Fruit fly (Drosophila melanogaster) whole organism, embryonic: Measurements from ENCODE around the gene CG33325.
A peak's percentile ranks its signal among the peaks of the same experiment; 100 is the strongest.

Source experiments
- ATbp ChIP-seq: fragments of 200-800 bp; sonication (Bioruptor generic); optimal IDR thresholded peaks from 2 replicates; lab custom pipeline; 2017; ENCODE audit warnings: missing biosample characterization, mild to moderate bottlenecking, missing genetic modification characterization, missing genetic modification reagents
- Abd-B ChIP-seq: fragments of 200-800 bp; sonication (Bioruptor generic); optimal IDR thresholded peaks from 2 replicates; lab custom pipeline; 2018; ENCODE audit warnings: missing biosample characterization, mild to moderate bottlenecking, missing genetic modification characterization, moderate library complexity
- Asciz ChIP-seq: fragments of 200-800 bp; sonication (Bioruptor generic); optimal IDR thresholded peaks from 2 replicates; lab custom pipeline; 2017; ENCODE audit warnings: missing biosample characterization, mild to moderate bottlenecking, missing genetic modification characterization, missing genetic modification reagents
- B-H1 ChIP-seq: fragments of 200-800 bp; sonication (Bioruptor generic); IDR thresholded peaks from 3 replicates; pipeline ENCODE4 v1.3.6; 2022; ENCODE audit warnings: missing biosample characterization, missing genetic modification characterization
- Bdp1 ChIP-seq: fragments of 200-800 bp; sonication (Bioruptor generic); optimal IDR thresholded peaks from 3 replicates; lab custom pipeline; 2016; ENCODE audit warnings: missing biosample characterization, missing genetic modification characterization
- CG10959 ChIP-seq: fragments of 200-800 bp; sonication (Bioruptor generic); IDR thresholded peaks from 2 replicates; pipeline ENCODE4 v1.3.6; 2022; ENCODE audit warnings: missing biosample characterization, missing genetic modification characterization
- CG13894 ChIP-seq: fragments of 200-800 bp; sonication (Bioruptor generic); optimal IDR thresholded peaks from 3 replicates; lab custom pipeline; 2018; ENCODE audit warnings: missing biosample characterization, mild to moderate bottlenecking, missing genetic modification characterization, moderate library complexity
- CG14860 ChIP-seq: fragments of 200-800 bp; sonication (Bioruptor generic); IDR thresholded peaks from 3 replicates; pipeline ENCODE4 v1.3.6; 2022; ENCODE audit warnings: missing biosample characterization, missing genetic modification characterization; ENCODE audit not compliant: partially characterized antibody
- CG15269 ChIP-seq: fragments of 200-800 bp; sonication (Bioruptor generic); optimal IDR thresholded peaks from 2 replicates; lab custom pipeline; 2018; ENCODE audit warnings: missing biosample characterization, mild to moderate bottlenecking, missing genetic modification characterization, moderate library complexity
- CG1832 ChIP-seq: fragments of 200-800 bp; sonication (Bioruptor generic); optimal IDR thresholded peaks from 2 replicates; lab custom pipeline; 2017; ENCODE audit warnings: missing biosample characterization, mild to moderate bottlenecking, missing genetic modification characterization, inconsistent platforms
- CG2199 ChIP-seq: fragments of 200-800 bp; sonication (Bioruptor generic); IDR thresholded peaks from 3 replicates; pipeline ENCODE4 v1.3.6; 2022; ENCODE audit warnings: missing biosample characterization, missing genetic modification characterization
- CG3065 ChIP-seq: fragments of 200-800 bp; sonication (Bioruptor generic); optimal IDR thresholded peaks from 2 replicates; lab custom pipeline; 2016; ENCODE audit warnings: missing biosample characterization, missing genetic modification characterization
- CG31388 ChIP-seq: fragments of 200-800 bp; sonication (Bioruptor generic); optimal IDR thresholded peaks from 2 replicates; lab custom pipeline; 2016; ENCODE audit warnings: missing biosample characterization, missing genetic modification characterization
- CG4328 ChIP-seq: fragments of 200-800 bp; sonication (Bioruptor generic); optimal IDR thresholded peaks from 3 replicates; lab custom pipeline; 2017; ENCODE audit warnings: missing biosample characterization, missing genetic modification reagents, missing genetic modification characterization
- CG4404 ChIP-seq: fragments of 200-800 bp; sonication (Bioruptor generic); IDR thresholded peaks from 2 replicates; pipeline ENCODE4 v1.3.6; 2022; ENCODE audit warnings: missing biosample characterization, missing genetic modification characterization
- CG4424 ChIP-seq: fragments of 200-800 bp; sonication (Bioruptor generic); optimal IDR thresholded peaks from 3 replicates; lab custom pipeline; 2016; ENCODE audit warnings: missing biosample characterization, missing genetic modification characterization
- CG5953 ChIP-seq: fragments of 200-800 bp; sonication (Bioruptor generic); IDR thresholded peaks from 2 replicates; pipeline ENCODE4 v1.3.6; 2022; ENCODE audit warnings: missing biosample characterization, missing genetic modification characterization
- CG6272 ChIP-seq: fragments of 200-800 bp; sonication (Bioruptor generic); IDR thresholded peaks from 2 replicates; pipeline ENCODE4 v1.3.6; 2022; ENCODE audit warnings: missing biosample characterization, missing genetic modification characterization
- CG6654 ChIP-seq: fragments of 200-800 bp; sonication (Bioruptor generic); optimal IDR thresholded peaks from 2 replicates; lab custom pipeline; 2017; ENCODE audit warnings: missing biosample characterization, mild to moderate bottlenecking, missing genetic modification characterization
- CG8944 ChIP-seq: fragments of 200-800 bp; sonication (Bioruptor generic); optimal IDR thresholded peaks from 3 replicates; lab custom pipeline; 2016; ENCODE audit warnings: missing biosample characterization, missing genetic modification characterization
- CG9215 ChIP-seq: fragments of 200-800 bp; sonication (Bioruptor generic); IDR thresholded peaks from 2 replicates; pipeline ENCODE4 v1.3.6; 2022; ENCODE audit warnings: missing biosample characterization, missing genetic modification characterization
- CG9876 ChIP-seq: fragments of 200-800 bp; sonication (Bioruptor generic); optimal IDR thresholded peaks from 2 replicates; lab custom pipeline; 2016; ENCODE audit warnings: missing biosample characterization, missing genetic modification characterization
- CoRest ChIP-seq: fragments of 200-800 bp; sonication (Bioruptor generic); optimal IDR thresholded peaks from 3 replicates; lab custom pipeline; 2018; ENCODE audit warnings: missing biosample characterization, mild to moderate bottlenecking, missing genetic modification characterization, moderate library complexity
- Drgx ChIP-seq: fragments of 200-800 bp; sonication (Bioruptor generic); IDR thresholded peaks from 2 replicates; pipeline ENCODE4 v1.3.6; 2022; ENCODE audit warnings: missing biosample characterization, missing genetic modification characterization
- Eip74EF ChIP-seq, 2 experiments: fragments of 200-800 bp in 1 of 2; fragments of >200 bp in 1 of 2; sonication (Bioruptor generic) in 1 of 2; optimal IDR thresholded peaks; 2 replicates each; lab custom pipeline; 2017 to 2019; ENCODE audit warnings: missing biosample characterization in 2 of 2, missing genetic modification characterization in 2 of 2, mild to moderate bottlenecking in 1 of 2, moderate library complexity in 1 of 2
- Fer1 ChIP-seq: fragments of 200-800 bp; sonication (Bioruptor generic); optimal IDR thresholded peaks from 2 replicates; lab custom pipeline; 2017; ENCODE audit warnings: missing biosample characterization, mild to moderate bottlenecking, missing genetic modification characterization
- HLH54F ChIP-seq: fragments of 200-800 bp; sonication (Bioruptor generic); optimal IDR thresholded peaks from 3 replicates; lab custom pipeline; 2016; ENCODE audit warnings: missing biosample characterization, missing genetic modification characterization
- Hand ChIP-seq: fragments of 200-800 bp; sonication (Bioruptor generic); optimal IDR thresholded peaks from 2 replicates; lab custom pipeline; 2017; ENCODE audit warnings: mild to moderate bottlenecking, missing biosample characterization, missing genetic modification reagents, missing genetic modification characterization
- Lim3 ChIP-seq: fragments of 200-800 bp; sonication (Bioruptor generic); IDR thresholded peaks from 2 replicates; pipeline ENCODE4 v1.3.6; 2022; ENCODE audit warnings: missing biosample characterization, missing genetic modification characterization
- Neu2 ChIP-seq: fragments of 200-800 bp; sonication (Bioruptor generic); optimal IDR thresholded peaks from 3 replicates; lab custom pipeline; 2016; ENCODE audit warnings: missing biosample characterization, missing genetic modification characterization, borderline replicate concordance
- Nf-YA ChIP-seq: fragments of 200-800 bp; sonication (Bioruptor generic); IDR thresholded peaks from 2 replicates; pipeline ENCODE4 v1.3.6; 2022; ENCODE audit warnings: missing biosample characterization, missing genetic modification characterization
- Oaz ChIP-seq: fragments of 200-800 bp; sonication (Bioruptor generic); IDR thresholded peaks from 2 replicates; pipeline ENCODE4 v1.3.6; 2022; ENCODE audit warnings: missing biosample characterization, missing genetic modification characterization
- Poxn ChIP-seq: fragments of 200-800 bp; sonication (Bioruptor generic); IDR thresholded peaks from 2 replicates; pipeline ENCODE4 v1.3.6; 2022; ENCODE audit warnings: missing biosample characterization, missing genetic modification characterization
- Rx ChIP-seq: fragments of 200-800 bp; sonication (Bioruptor generic); IDR thresholded peaks from 2 replicates; pipeline ENCODE4 v1.3.6; 2022; ENCODE audit warnings: missing biosample characterization, missing genetic modification characterization
- Sin3A ChIP-seq: fragments of >200 bp; optimal IDR thresholded peaks from 2 replicates; lab custom pipeline; 2018
- ac ChIP-seq: fragments of 200-800 bp; sonication (Bioruptor generic); optimal IDR thresholded peaks from 3 replicates; lab custom pipeline; 2017; ENCODE audit warnings: missing biosample characterization, mild to moderate bottlenecking, missing genetic modification characterization
- bsh ChIP-seq, 2 experiments: fragments of 200-800 bp; sonication (Bioruptor generic); optimal IDR thresholded peaks; 2 replicates each; lab custom pipeline; 2017 to 2018; ENCODE audit warnings: mild to moderate bottlenecking in 2 of 2, missing biosample characterization in 2 of 2, missing genetic modification characterization in 2 of 2, moderate library complexity in 1 of 2
- corto ChIP-seq: fragments of 200-800 bp; sonication (Bioruptor generic); optimal IDR thresholded peaks from 2 replicates; lab custom pipeline; 2016; ENCODE audit warnings: missing biosample characterization, mild to moderate bottlenecking, missing genetic modification characterization, moderate library complexity
- crol ChIP-seq: fragments of 200-800 bp; sonication (Bioruptor generic); IDR thresholded peaks from 2 replicates; pipeline ENCODE4 v1.3.6; 2022; ENCODE audit warnings: missing biosample characterization, missing genetic modification characterization
- da ChIP-seq: fragments of 200-800 bp; sonication (Bioruptor generic); optimal IDR thresholded peaks from 2 replicates; lab custom pipeline; 2016; ENCODE audit warnings: missing biosample characterization, missing genetic modification characterization
- dati ChIP-seq: fragments of 200-800 bp; sonication (Bioruptor generic); IDR thresholded peaks from 2 replicates; pipeline ENCODE4 v1.3.6; 2022; ENCODE audit warnings: missing biosample characterization, missing genetic modification characterization
- fd96Cb ChIP-seq: fragments of 200-800 bp; sonication (Bioruptor generic); optimal IDR thresholded peaks from 2 replicates; lab custom pipeline; 2018; ENCODE audit warnings: missing biosample characterization, mild to moderate bottlenecking, missing genetic modification characterization, moderate library complexity
- grn ChIP-seq: fragments of 200-800 bp; sonication (Bioruptor generic); optimal IDR thresholded peaks from 3 replicates; lab custom pipeline; 2017; ENCODE audit warnings: missing biosample characterization, missing genetic modification characterization
- hb ChIP-seq: fragments of 200-800 bp; sonication (Bioruptor generic); IDR thresholded peaks from 3 replicates; pipeline ENCODE4 v1.3.6; 2022; ENCODE audit warnings: missing biosample characterization, missing genetic modification characterization; ENCODE audit not compliant: partially characterized antibody
- mld ChIP-seq: fragments of 200-800 bp; sonication (Bioruptor generic); IDR thresholded peaks from 3 replicates; pipeline ENCODE4 v1.3.6; 2022; ENCODE audit warnings: missing biosample characterization, missing genetic modification characterization; ENCODE audit not compliant: partially characterized antibody
- sd ChIP-seq: fragments of 200-800 bp; sonication (Bioruptor generic); optimal IDR thresholded peaks from 3 replicates; lab custom pipeline; 2018; ENCODE audit warnings: missing biosample characterization, mild to moderate bottlenecking, missing genetic modification characterization, moderate library complexity
- seq ChIP-seq: fragments of 200-800 bp; sonication (Bioruptor generic); IDR thresholded peaks from 2 replicates; pipeline ENCODE4 v1.3.6; 2022; ENCODE audit warnings: missing biosample characterization, missing genetic modification characterization
- slp2 ChIP-seq: fragments of 200-800 bp; sonication (Bioruptor generic); optimal IDR thresholded peaks from 2 replicates; lab custom pipeline; 2016; ENCODE audit warnings: missing biosample characterization, missing genetic modification characterization
- wdn ChIP-seq: fragments of 200-800 bp; sonication (Bioruptor generic); IDR thresholded peaks from 2 replicates; pipeline ENCODE4 v1.3.6; 2022; ENCODE audit warnings: missing biosample characterization, missing genetic modification characterization
- wor ChIP-seq: fragments of 200-800 bp; sonication (Bioruptor generic); IDR thresholded peaks from 2 replicates; pipeline ENCODE4 v1.3.6; 2022; ENCODE audit warnings: missing biosample characterization, missing genetic modification characterization
- zfh1 ChIP-seq: fragments of 200-800 bp; sonication (Bioruptor generic); IDR thresholded peaks from 3 replicates; pipeline ENCODE4 v1.3.6; 2022; ENCODE audit warnings: missing biosample characterization, missing genetic modification characterization

Gene CG33325

DNA sequence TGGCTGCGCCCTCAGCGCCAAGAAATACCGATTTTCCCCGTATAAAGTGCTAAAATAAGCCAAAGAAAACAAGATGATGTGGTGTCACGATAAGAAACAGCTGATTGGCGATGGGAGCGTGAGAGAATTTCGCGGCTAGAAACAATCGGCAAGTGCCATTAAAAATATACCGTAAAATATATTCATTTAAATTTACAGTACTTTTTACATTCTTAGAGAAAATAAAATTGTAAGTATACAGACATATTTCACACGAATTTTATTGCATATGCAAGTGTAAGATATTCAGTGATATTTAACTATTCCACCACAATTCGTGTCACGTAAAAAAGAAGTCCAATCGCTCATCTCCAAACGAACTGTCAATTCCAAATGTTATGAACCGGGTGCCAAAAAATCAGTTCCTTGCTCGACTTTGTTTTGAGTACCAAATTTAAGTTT is 3.3 kb downstream of the CG33325 start, which contains the start of the genes Unc50, CG11755 and CG8043 (continued):
- no peak for TF ChIP-seq CG5953
- peak; percentile 78 for TF ChIP-seq CG4424 (GFP tag; lab: Kevin White, UChicago)
- TF ChIP-seq corto (GFP tag; lab: Kevin White, UChicago) = peak; percentile 72
- peak; percentile 10 for TF ChIP-seq CG6654 (GFP tag; lab: Kevin White, UChicago)
- no peak for TF ChIP-seq Hand (GFP tag; lab: Kevin White, UChicago)
- TF ChIP-seq CG10959 = peak; percentile 44
- no peak for TF ChIP-seq CG13894 (tag; lab: Kevin White, UChicago)
- peak; percentile 84 for TF ChIP-seq CG9215 (GFP tag; lab: Robert Waterston, UW)
- no peak for TF ChIP-seq da (GFP tag; lab: Kevin White, UChicago)
- TF ChIP-seq CG8944 (GFP tag; lab: Kevin White, UChicago) = peak; percentile 51
- no peak for TF ChIP-seq Neu2 (GFP tag; lab: Kevin White, UChicago)
- peak; percentile 83 for TF ChIP-seq CG6272 (GFP tag; lab: Robert Waterston, UW)
- no peak for TF ChIP-seq CG2199
- TF ChIP-seq hb = peak; percentile 99
- peak; percentile 46; the same call in 1 of the 2 replicates for TF ChIP-seq Rx (GFP tag; lab: Robert Waterston, UW)
- no peak for TF ChIP-seq sd (tag; lab: Kevin White, UChicago)
- peak; percentile 67; the same call in 1 of the 2 replicates for TF ChIP-seq Oaz (GFP tag; lab: Robert Waterston, UW)
- TF ChIP-seq zfh1 (GFP tag; lab: Robert Waterston, UW) = peak; percentile 68
- peak; percentile 100 for TF ChIP-seq grn
- TF ChIP-seq CG31388 = peak; percentile 30
- TF ChIP-seq wdn (GFP tag; lab: Robert Waterston, UW) = 0 out of 2 replicates have a peak, but pooled peaks have one; percentile 61
- peak; percentile 78 for TF ChIP-seq CG4404 (GFP tag; lab: Robert Waterston, UW)
- TF ChIP-seq Bdp1 (GFP tag; lab: Kevin White, UChicago) = peak; percentile 30
- no peak for TF ChIP-seq CG1832 (GFP tag; lab: Kevin White, UChicago)
- TF ChIP-seq Lim3 = no peak
- peak; percentile 35; the same call in 1 of the 2 replicates for TF ChIP-seq Drgx
- TF ChIP-seq wor (GFP tag; lab: Robert Waterston, UW) = peak; percentile 54
- no peak for TF ChIP-seq crol
- TF ChIP-seq CoRest (tag; lab: Kevin White, UChicago) = peak; percentile 89
- no peak for TF ChIP-seq Fer1
- peak; percentile 69 for TF ChIP-seq HLH54F
- no peak for TF ChIP-seq Poxn (GFP tag; lab: Robert Waterston, UW)
- peak; percentile 32 for TF ChIP-seq ATbp
- TF ChIP-seq CG3065 (GFP tag; lab: Kevin White, UChicago) = peak; percentile 48
- TF ChIP-seq dati (GFP tag; lab: Robert Waterston, UW) = no peak
- TF ChIP-seq mld (GFP tag; lab: Robert Waterston, UW) = peak; percentile 86; the same call in 2 of the 3 replicates
- TF ChIP-seq Sin3A (lab: Kevin White, UChicago) = peak; percentile 88
- TF ChIP-seq Nf-YA (GFP tag; lab: Robert Waterston, UW) = no peak
- no peak for TF ChIP-seq Eip74EF (GFP tag; optimal IDR thresholded peaks at IDR 0.05; lab: Kevin White, UChicago)
- peak; percentile 43 for TF ChIP-seq slp2 (GFP tag; lab: Kevin White, UChicago)
- peak; percentile 97 for TF ChIP-seq CG14860 (GFP tag; lab: Robert Waterston, UW)
- TF ChIP-seq Abd-B = peak; percentile 83
- no peak for TF ChIP-seq Asciz (GFP tag; lab: Kevin White, UChicago)
- TF ChIP-seq CG4328 (GFP tag; lab: Kevin White, UChicago) = peak; percentile 31
- TF ChIP-seq ac = peak; percentile 14
- peak in 1 of 2 experiments; percentile 72 for TF ChIP-seq bsh (GFP tag; optimal IDR thresholded peaks at IDR 0.05; lab: Kevin White, UChicago)
- no peak for TF ChIP-seq CG15269 (tag; lab: Kevin White, UChicago)
- TF ChIP-seq seq (GFP tag; lab: Robert Waterston, UW) = peak; percentile 48; the same call in 1 of the 2 replicates
- TF ChIP-seq fd96Cb = peak; percentile 66
- peak; percentile 50 for TF ChIP-seq CG9876 (GFP tag; lab: Kevin White, UChicago)
- TF ChIP-seq B-H1 (GFP tag; lab: Robert Waterston, UW) = peak; percentile 44; the same call in 2 of the 3 replicates
